Worm (Caenorhabditis elegans) whole organism, midembryonic: ENCODE data around the gene nspd-7.

Source experiments
- cog-1 ChIP-seq: sonication (generic microtip); optimal IDR thresholded peaks from 2 replicates; lab custom pipeline; 2016; ENCODE audit warnings: missing genetic modification characterization, missing compliant biosample characterization
- klf-2 ChIP-seq: fragments of 200-800 bp; sonication (Bioruptor generic); conservative IDR thresholded peaks from 2 replicates; pipeline ENCODE4 v1.3.6; 2022; ENCODE audit warnings: missing genetic modification reagents, missing genetic modification characterization, missing compliant biosample characterization
- ref-1 ChIP-seq: fragments of 200-800 bp; sonication (Bioruptor generic); conservative IDR thresholded peaks from 2 replicates; pipeline ENCODE4 v1.3.6; 2022; ENCODE audit warnings: missing genetic modification reagents, missing genetic modification characterization, missing compliant biosample characterization
- ztf-29 ChIP-seq: fragments of 200-800 bp; sonication (Bioruptor generic); IDR thresholded peaks from 2 replicates; pipeline ENCODE4 v1.3.6; 2022; ENCODE audit warnings: missing genetic modification reagents, missing genetic modification characterization, missing compliant biosample characterization

DNA sequence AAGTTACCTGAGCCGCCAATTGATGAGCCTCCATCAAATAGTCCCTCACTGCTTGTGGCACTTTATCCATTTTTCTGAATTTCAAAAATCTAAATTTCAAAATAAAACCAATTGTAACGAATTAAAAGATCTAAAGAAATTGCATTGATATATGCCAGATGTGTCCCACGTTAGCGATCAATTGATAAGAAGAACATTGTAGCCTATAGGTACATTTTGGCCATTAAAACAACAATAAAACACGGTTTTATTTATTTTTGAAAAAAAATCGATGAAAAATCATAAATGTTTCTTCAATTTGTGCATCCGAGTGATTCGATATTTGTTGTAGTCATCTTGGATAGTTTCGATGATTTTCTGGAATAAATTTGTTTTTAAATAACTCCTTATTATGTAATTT is 29.9 kb downstream of the nspd-7 start, which contains the start of gene ech-8:
- no peak for TF ChIP-seq klf-2 (GFP tag; lab: Robert Waterston, UW)
- TF ChIP-seq ztf-29 (GFP tag; lab: Robert Waterston, UW) = no peak
- no peak for TF ChIP-seq ref-1 (GFP tag; lab: Robert Waterston, UW)
- TF ChIP-seq cog-1 (tag; lab: Kevin White, UChicago) = no peak
